Fruit fly (Drosophila melanogaster) whole organism, embryonic: ENCODE measurements around the gene CG15435.

Experiments
- CG10462 ChIP-seq: fragments of 200-800 bp; sonication (Bioruptor generic); optimal IDR thresholded peaks from 2 replicates; lab custom pipeline; 2016; ENCODE audit warnings: missing biosample characterization, missing genetic modification characterization
- CG11398 ChIP-seq: fragments of 200-800 bp; sonication (Bioruptor generic); optimal IDR thresholded peaks from 2 replicates; lab custom pipeline; 2016; ENCODE audit warnings: missing biosample characterization, missing genetic modification characterization
- CG11504 ChIP-seq: fragments of 200-800 bp; sonication (Bioruptor generic); optimal IDR thresholded peaks from 3 replicates; lab custom pipeline; 2019; ENCODE audit warnings: missing biosample characterization, mild to moderate bottlenecking, missing genetic modification characterization, moderate library complexity
- CG12155 ChIP-seq: fragments of 200-800 bp; sonication (Bioruptor generic); optimal IDR thresholded peaks from 3 replicates; lab custom pipeline; 2016; ENCODE audit warnings: missing biosample characterization, missing genetic modification characterization
- CG13775 ChIP-seq: fragments of 200-800 bp; sonication (Bioruptor generic); optimal IDR thresholded peaks from 3 replicates; lab custom pipeline; 2017; ENCODE audit warnings: missing biosample characterization, mild to moderate bottlenecking, missing genetic modification characterization
- CG14050 ChIP-seq: fragments of 200-800 bp; sonication (Bioruptor generic); IDR thresholded peaks from 3 replicates; pipeline ENCODE4 v1.3.6; 2022; ENCODE audit warnings: missing biosample characterization, missing genetic modification characterization
- CG16815 ChIP-seq: fragments of 200-800 bp; sonication (Bioruptor generic); optimal IDR thresholded peaks from 3 replicates; lab custom pipeline; 2017; ENCODE audit warnings: missing biosample characterization, mild to moderate bottlenecking, missing genetic modification characterization
- CG17612 ChIP-seq: fragments of 200-800 bp; sonication (Bioruptor generic); IDR thresholded peaks from 2 replicates; pipeline ENCODE4 v1.3.6; 2022; ENCODE audit warnings: missing biosample characterization, missing genetic modification characterization
- CG18011 ChIP-seq: fragments of 200-800 bp; sonication (Bioruptor generic); optimal IDR thresholded peaks from 2 replicates; lab custom pipeline; 2017; ENCODE audit warnings: missing biosample characterization, missing genetic modification characterization, mild to moderate bottlenecking, moderate library complexity, missing genotype
- CG1832 ChIP-seq: fragments of 200-800 bp; sonication (Bioruptor generic); optimal IDR thresholded peaks from 2 replicates; lab custom pipeline; 2017; ENCODE audit warnings: missing biosample characterization, mild to moderate bottlenecking, missing genetic modification characterization, inconsistent platforms
- CG2875 ChIP-seq: fragments of 200-800 bp; sonication (Bioruptor generic); optimal IDR thresholded peaks from 2 replicates; lab custom pipeline; 2017; ENCODE audit warnings: missing biosample characterization, mild to moderate bottlenecking, missing genetic modification characterization, missing genetic modification reagents
- CG31388 ChIP-seq: fragments of 200-800 bp; sonication (Bioruptor generic); optimal IDR thresholded peaks from 2 replicates; lab custom pipeline; 2016; ENCODE audit warnings: missing biosample characterization, missing genetic modification characterization
- CG33557 ChIP-seq: fragments of 200-800 bp; sonication (Bioruptor generic); optimal IDR thresholded peaks from 2 replicates; lab custom pipeline; 2019; ENCODE audit warnings: missing biosample characterization, mild to moderate bottlenecking, missing genetic modification characterization, moderate library complexity
- CG4707 ChIP-seq: fragments of 200-800 bp; sonication (Bioruptor generic); optimal IDR thresholded peaks from 2 replicates; lab custom pipeline; 2018; ENCODE audit warnings: missing biosample characterization, mild to moderate bottlenecking, missing genetic modification characterization, moderate library complexity
- CG6813 ChIP-seq: fragments of 200-800 bp; sonication (Bioruptor generic); optimal IDR thresholded peaks from 2 replicates; lab custom pipeline; 2017; ENCODE audit warnings: missing biosample characterization, missing genetic modification characterization, mild to moderate bottlenecking, moderate library complexity, missing genetic modification reagents
- CG7928 ChIP-seq: fragments of 200-800 bp; sonication (Bioruptor generic); optimal IDR thresholded peaks from 2 replicates; lab custom pipeline; 2017; ENCODE audit warnings: missing biosample characterization, mild to moderate bottlenecking, missing genetic modification characterization
- CG8765 ChIP-seq: fragments of 200-800 bp; sonication (Bioruptor generic); IDR thresholded peaks from 2 replicates; pipeline ENCODE4 v1.3.6; 2022; ENCODE audit warnings: missing biosample characterization, missing genetic modification characterization
- CG9932 ChIP-seq: fragments of 200-800 bp; sonication (Bioruptor generic); IDR thresholded peaks from 2 replicates; pipeline ENCODE4 v1.3.6; 2022; ENCODE audit warnings: missing biosample characterization, missing genetic modification characterization
- CTCF ChIP-seq: fragments of 200-800 bp; sonication (Bioruptor generic); optimal IDR thresholded peaks from 2 replicates; lab custom pipeline; 2017; ENCODE audit warnings: missing biosample characterization, mild to moderate bottlenecking, missing genetic modification characterization, moderate library complexity
- Doc3 ChIP-seq: fragments of 200-800 bp; sonication (Bioruptor generic); IDR thresholded peaks from 3 replicates; pipeline ENCODE4 v1.3.6; 2022; ENCODE audit warnings: missing biosample characterization, missing genetic modification characterization; ENCODE audit not compliant: partially characterized antibody
- Fer2 ChIP-seq: fragments of 200-800 bp; sonication (Bioruptor generic); optimal IDR thresholded peaks from 2 replicates; lab custom pipeline; 2018; ENCODE audit warnings: missing biosample characterization, mild to moderate bottlenecking, missing genetic modification characterization, moderate library complexity
- Hey ChIP-seq: fragments of 200-800 bp; sonication (Bioruptor generic); optimal IDR thresholded peaks from 3 replicates; lab custom pipeline; 2018; ENCODE audit warnings: missing biosample characterization, mild to moderate bottlenecking, missing genetic modification characterization
- Hr78 ChIP-seq, 2 experiments: fragments of 200-800 bp in 1 of 2; fragments of >200 bp in 1 of 2; sonication (Bioruptor generic) in 1 of 2; optimal IDR thresholded peaks; 2 replicates each; lab custom pipeline; 2017 to 2019; ENCODE audit warnings: missing biosample characterization in 2 of 2, missing genetic modification characterization in 2 of 2, mild to moderate bottlenecking in 1 of 2, moderate library complexity in 1 of 2
- Nf-YC ChIP-seq: fragments of 200-800 bp; optimal IDR thresholded peaks from 3 replicates; lab custom pipeline; 2019; ENCODE audit warnings: missing biosample characterization, mild to moderate bottlenecking, missing genetic modification characterization, moderate library complexity
- Rfx ChIP-seq: fragments of 200-800 bp; sonication (Bioruptor generic); IDR thresholded peaks from 2 replicates; pipeline ENCODE4 v1.3.6; 2022; ENCODE audit warnings: missing biosample characterization, missing genetic modification characterization
- Sox100B ChIP-seq: fragments of 200-800 bp; sonication (Bioruptor generic); optimal IDR thresholded peaks from 3 replicates; lab custom pipeline; 2018; ENCODE audit warnings: missing biosample characterization, mild to moderate bottlenecking, missing genetic modification characterization
- Sox102F ChIP-seq: fragments of 200-800 bp; sonication (Bioruptor generic); optimal IDR thresholded peaks from 2 replicates; lab custom pipeline; 2018; ENCODE audit warnings: missing biosample characterization, mild to moderate bottlenecking, missing genetic modification characterization, moderate library complexity
- Sry-β ChIP-seq: fragments of 200-800 bp; sonication (Bioruptor generic); optimal IDR thresholded peaks from 2 replicates; lab custom pipeline; 2018; ENCODE audit warnings: missing biosample characterization, mild to moderate bottlenecking, missing genetic modification characterization, moderate library complexity
- amos ChIP-seq: fragments of 200-800 bp; sonication (Bioruptor generic); IDR thresholded peaks from 2 replicates; pipeline ENCODE4 v1.3.6; 2022; ENCODE audit warnings: missing biosample characterization, missing genetic modification characterization; ENCODE audit not compliant: partially characterized antibody
- cwo ChIP-seq: fragments of 200-800 bp; sonication (Bioruptor generic); optimal IDR thresholded peaks from 3 replicates; lab custom pipeline; 2017; ENCODE audit warnings: missing biosample characterization, missing genetic modification characterization, mild to moderate bottlenecking, moderate library complexity, missing genetic modification reagents
- danr ChIP-seq: fragments of 200-800 bp; sonication (Bioruptor generic); IDR thresholded peaks from 2 replicates; pipeline ENCODE4 v1.3.6; 2022; ENCODE audit warnings: missing biosample characterization, missing genetic modification characterization
- dati ChIP-seq: fragments of 200-800 bp; sonication (Bioruptor generic); IDR thresholded peaks from 2 replicates; pipeline ENCODE4 v1.3.6; 2022; ENCODE audit warnings: missing biosample characterization, missing genetic modification characterization
- esg ChIP-seq: fragments of 200-800 bp; sonication (Bioruptor generic); conservative IDR thresholded peaks from 2 replicates; pipeline ENCODE4 v1.3.6; 2022; ENCODE audit warnings: missing biosample characterization, missing genetic modification characterization
- eyg ChIP-seq: fragments of 200-800 bp; sonication (Bioruptor generic); optimal IDR thresholded peaks from 3 replicates; lab custom pipeline; 2016; ENCODE audit warnings: missing biosample characterization, missing genetic modification characterization
- ftz-f1 ChIP-seq: fragments of 200-800 bp; sonication (Bioruptor generic); optimal IDR thresholded peaks from 2 replicates; lab custom pipeline; 2016; ENCODE audit warnings: missing biosample characterization, missing genetic modification characterization
- gro ChIP-seq: fragments of 200-800 bp; sonication (Bioruptor generic); optimal IDR thresholded peaks from 2 replicates; lab custom pipeline; 2016; ENCODE audit warnings: missing biosample characterization, missing genetic modification characterization
- ham ChIP-seq: fragments of 200-800 bp; sonication (Bioruptor generic); IDR thresholded peaks from 2 replicates; pipeline ENCODE4 v1.3.6; 2022; ENCODE audit warnings: missing biosample characterization, missing genetic modification characterization
- insv ChIP-seq, 2 experiments: fragments of 200-800 bp; sonication (Bioruptor generic); optimal IDR thresholded peaks; 3 replicates each; lab custom pipeline; 2016 to 2018; ENCODE audit warnings: missing biosample characterization in 2 of 2, missing genetic modification characterization in 2 of 2
- inv ChIP-seq: fragments of 200-800 bp; sonication (Bioruptor generic); IDR thresholded peaks from 2 replicates; pipeline ENCODE4 v1.3.6; 2022; ENCODE audit warnings: missing biosample characterization, missing genetic modification characterization; ENCODE audit not compliant: partially characterized antibody
- jing ChIP-seq: fragments of 200-800 bp; sonication (Bioruptor generic); optimal IDR thresholded peaks from 2 replicates; lab custom pipeline; 2018; ENCODE audit warnings: missing biosample characterization, mild to moderate bottlenecking, missing genetic modification characterization
- maf-S ChIP-seq: fragments of 200-800 bp; sonication (Bioruptor generic); optimal IDR thresholded peaks from 2 replicates; lab custom pipeline; 2016; ENCODE audit warnings: missing biosample characterization, missing genetic modification characterization
- nerfin-2 ChIP-seq: fragments of 200-800 bp; sonication (Bioruptor generic); IDR thresholded peaks from 2 replicates; pipeline ENCODE4 v1.3.6; 2022; ENCODE audit warnings: missing biosample characterization, missing genetic modification characterization; ENCODE audit not compliant: partially characterized antibody
- scrt ChIP-seq: fragments of 200-800 bp; sonication (Bioruptor generic); optimal IDR thresholded peaks from 2 replicates; lab custom pipeline; 2018; ENCODE audit warnings: missing biosample characterization, mild to moderate bottlenecking, missing genetic modification characterization, moderate library complexity
- so ChIP-seq: fragments of 200-800 bp; sonication (Bioruptor generic); IDR thresholded peaks from 3 replicates; pipeline ENCODE4 v1.3.6; 2022; ENCODE audit warnings: missing biosample characterization, missing genetic modification characterization
- twi ChIP-seq: fragments of 200-800 bp; optimal IDR thresholded peaks from 2 replicates; lab custom pipeline; 2019; ENCODE audit warnings: missing biosample characterization, mild to moderate bottlenecking, missing genetic modification characterization, moderate library complexity
- z ChIP-seq: fragments of 200-800 bp; sonication (Bioruptor generic); IDR thresholded peaks from 3 replicates; pipeline ENCODE4 v1.3.6; 2022; ENCODE audit warnings: missing biosample characterization, missing genetic modification characterization
- zen ChIP-seq: fragments of 200-800 bp; sonication (Bioruptor generic); optimal IDR thresholded peaks from 3 replicates; lab custom pipeline; 2018; ENCODE audit warnings: missing biosample characterization, mild to moderate bottlenecking, missing genetic modification characterization, moderate library complexity

Gene CG15435

DNA sequence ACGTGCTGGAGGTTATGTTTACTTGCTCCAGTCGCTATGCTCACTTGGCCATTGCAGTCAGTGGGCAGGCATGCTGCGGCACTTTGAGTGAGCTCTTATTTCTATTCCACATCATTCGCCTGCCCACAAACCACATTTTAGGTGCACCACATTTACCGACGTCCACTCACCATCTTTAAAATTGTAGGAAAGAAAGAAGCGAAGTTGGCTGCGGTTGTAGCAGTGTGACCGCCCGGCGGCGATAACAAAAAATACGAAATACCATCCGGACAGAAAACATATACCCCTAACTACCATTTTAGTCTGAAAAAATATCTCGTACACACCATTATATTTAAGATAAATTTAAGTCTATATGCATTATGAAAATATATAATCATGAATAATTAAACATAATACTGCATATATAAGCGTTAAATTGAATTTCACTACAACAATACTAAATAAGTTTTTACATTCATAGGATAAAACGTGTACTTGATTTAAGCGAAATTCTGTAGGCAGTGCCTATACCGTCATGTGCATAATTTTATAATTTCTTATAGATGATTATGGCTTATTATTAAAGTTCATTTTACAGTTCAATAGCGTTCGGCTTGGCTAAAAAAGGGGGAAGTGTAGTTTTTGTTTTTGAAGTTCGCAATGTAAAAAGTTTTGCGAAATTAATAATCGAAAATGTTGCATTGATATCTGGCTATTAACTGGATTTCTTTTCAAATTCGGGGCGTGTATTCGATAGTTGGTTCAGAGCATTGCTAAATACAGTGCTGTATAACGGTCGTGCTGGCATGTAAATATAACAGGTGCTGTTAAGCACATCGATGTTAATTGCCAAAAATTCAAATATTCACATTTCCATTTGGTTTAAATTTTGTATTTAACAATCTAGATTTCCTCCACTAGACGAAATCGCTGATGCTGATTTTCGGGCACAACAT is 1.1 kb upstream of the CG15435 start, which contains the start of gene RpL27A (continued):
- TF ChIP-seq CG9932 (peak; percentile 76), CG31388 (GFP tag; lab: Kevin White, UChicago) (peak; percentile 32), Hey (tag; lab: Kevin White, UChicago) (peak; percentile 82), CG16815 (peak; percentile 47), cwo (GFP tag; lab: Kevin White, UChicago) (peak; percentile 51), CG11398 (GFP tag; lab: Kevin White, UChicago) (peak; percentile 65), jing (no peak), CG4707 (peak; percentile 90), CG33557 (peak; percentile 74), CG2875 (GFP tag; lab: Kevin White, UChicago) (peak; percentile 84), CG10462 (GFP tag; lab: Kevin White, UChicago) (peak; percentile 50), CG7928 (GFP tag; lab: Kevin White, UChicago) (peak; percentile 39), CG1832 (GFP tag; lab: Kevin White, UChicago) (no peak), Sox102F (GFP tag; lab: Kevin White, UChicago) (peak; percentile 76), Doc3 (no peak), Fer2 (peak; percentile 30), amos (GFP tag; lab: Robert Waterston, UW) (peak; percentile 72), CG17612 (peak; percentile 46; the same call in 1 of the 2 replicates), CG6813 (GFP tag; lab: Kevin White, UChicago) (peak; percentile 83), Nf-YC (tag; lab: Kevin White, UChicago) (peak; percentile 58), scrt (peak; percentile 73), Sry-β (GFP tag; lab: Kevin White, UChicago) (peak; percentile 70), CG11504 (tag; lab: Kevin White, UChicago) (peak; percentile 77), Rfx (peak; percentile 91), Sox100B (GFP tag; lab: Kevin White, UChicago) (peak; percentile 68), CG14050 (peak; percentile 70), CG18011 (GFP tag; lab: Kevin White, UChicago) (peak; percentile 67), nerfin-2 (GFP tag; lab: Robert Waterston, UW) (no peak; the same call in 1 of the 2 replicates), so (peak; percentile 64; the same call in 2 of the 3 replicates), maf-S (peak; percentile 53), zen (tag; lab: Kevin White, UChicago) (peak; percentile 33), inv (GFP tag; lab: Robert Waterston, UW) (peak; percentile 47; the same call in 1 of the 2 replicates), CG12155 (GFP tag; lab: Kevin White, UChicago) (peak; percentile 15), esg (GFP tag; lab: Robert Waterston, UW) (peak; percentile 24; the same call in 1 of the 2 replicates), CG8765 (GFP tag; lab: Robert Waterston, UW) (no peak), CG13775 (GFP tag; lab: Kevin White, UChicago) (peak; percentile 82), eyg (GFP tag; lab: Kevin White, UChicago) (peak; percentile 55), twi (tag; lab: Kevin White, UChicago) (peak; percentile 55), dati (GFP tag; lab: Robert Waterston, UW) (peak; percentile 76), danr (GFP tag; lab: Robert Waterston, UW) (no peak), CTCF (GFP tag; lab: Kevin White, UChicago) (peak; percentile 32), Hr78 (GFP tag; optimal IDR thresholded peaks at IDR 0.05; lab: Kevin White, UChicago) (peak in 1 of 2 experiments; percentile 10), z (no peak), ham (peak; percentile 9; the same call in 1 of the 2 replicates), gro (peak; percentile 23), insv (GFP tag; optimal IDR thresholded peaks at IDR 0.05; lab: Kevin White, UChicago) (peak in 1 of 2 experiments; percentile 54), ftz-f1 (peak; percentile 6)
